Worm (Caenorhabditis elegans) whole organism, L1 larva: ENCODE measurements around the gene F58E2.4.

Experiments
- aha-1 ChIP-seq: fragments of 150-350 bp; optimal IDR thresholded peaks from 2 replicates; lab custom pipeline; 2014; ENCODE audit warnings: missing biosample characterization, missing genetic modification characterization
- dpl-1 ChIP-seq, 3 experiments: fragments of 150-350 bp in 2 of 3; sonication (generic microtip) in 1 of 3; optimal IDR thresholded peaks; 2 replicates each; lab custom pipeline; 2014 to 2017; ENCODE audit warnings: missing biosample characterization in 3 of 3, missing genetic modification characterization in 3 of 3, missing genetic modification reagents in 3 of 3
- efl-1 ChIP-seq, 4 experiments: fragments of 150-350 bp; optimal IDR thresholded peaks in 3 of 4; peaks in 1 of 4; 1 replicate in 1 of 4; 2 replicates in 3 of 4; lab custom pipeline; 2014; ENCODE audit warnings: missing biosample characterization in 2 of 4, missing genetic modification characterization in 2 of 4, missing genetic modification reagents in 2 of 4
- elt-2 ChIP-seq: sonication (generic microtip); optimal IDR thresholded peaks from 2 replicates; lab custom pipeline; 2016; ENCODE audit warnings: missing genetic modification characterization, mild to moderate bottlenecking, inconsistent platforms, missing compliant biosample characterization, missing genetic modification reagents
- fkh-10 ChIP-seq: sonication (generic microtip); optimal IDR thresholded peaks from 2 replicates; lab custom pipeline; 2017; ENCODE audit warnings: missing biosample characterization, missing genetic modification reagents, missing genetic modification characterization
- fkh-4 ChIP-seq: sonication (generic microtip); optimal IDR thresholded peaks from 2 replicates; lab custom pipeline; 2016; ENCODE audit warnings: missing compliant biosample characterization, missing genetic modification characterization, borderline replicate concordance
- lin-39 ChIP-seq: fragments of 150-350 bp; optimal IDR thresholded peaks from 2 replicates; lab custom pipeline; 2014; ENCODE audit warnings: missing biosample characterization, missing genetic modification reagents, missing genetic modification characterization
- mep-1 ChIP-seq: fragments of 150-350 bp; optimal IDR thresholded peaks from 2 replicates; lab custom pipeline; 2014; ENCODE audit warnings: missing biosample characterization, missing genetic modification characterization
- nhr-237 ChIP-seq: fragments of 150-350 bp; optimal IDR thresholded peaks from 2 replicates; lab custom pipeline; 2014; ENCODE audit warnings: missing biosample characterization, missing genetic modification characterization
- nhr-76 ChIP-seq: sonication (generic microtip); optimal IDR thresholded peaks from 2 replicates; lab custom pipeline; 2017; ENCODE audit warnings: missing biosample characterization, missing genetic modification characterization
- skn-1 ChIP-seq: fragments of 150-350 bp; optimal IDR thresholded peaks from 2 replicates; lab custom pipeline; 2014; ENCODE audit warnings: missing biosample characterization, missing genetic modification characterization
- unc-62 ChIP-seq: fragments of 150-350 bp; optimal IDR thresholded peaks from 2 replicates; lab custom pipeline; 2014; ENCODE audit warnings: missing biosample characterization, missing genetic modification reagents, missing genetic modification characterization
- zag-1 ChIP-seq: fragments of 150-350 bp; optimal IDR thresholded peaks from 2 replicates; lab custom pipeline; 2014; ENCODE audit warnings: missing biosample characterization, missing genetic modification characterization
- ztf-4 ChIP-seq: fragments of 150-350 bp; optimal IDR thresholded peaks from 2 replicates; lab custom pipeline; 2014; ENCODE audit warnings: missing biosample characterization, missing genetic modification characterization

DNA sequence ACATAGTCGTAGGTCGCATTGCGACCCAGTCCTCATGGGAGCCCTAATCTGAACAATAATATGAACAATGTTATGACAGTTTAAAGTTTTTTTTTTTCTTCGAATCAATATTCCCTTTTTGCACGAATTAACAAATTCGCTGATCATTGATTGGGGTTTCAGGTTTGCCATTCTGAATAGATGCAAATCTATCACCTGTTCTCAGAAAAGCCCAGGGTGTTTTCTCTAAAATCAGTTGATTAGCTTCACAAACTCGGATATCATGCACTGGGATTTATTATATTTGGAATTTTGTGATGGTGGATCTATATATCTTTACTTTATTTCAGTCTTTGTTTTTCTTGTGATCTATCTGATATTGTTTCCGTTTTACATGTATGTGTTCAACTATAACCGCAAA lies 9.8 kb upstream of the F58E2.4 start, which contains the start of gene srz-23:
- TF ChIP-seq dpl-1 (GFP tag; optimal IDR thresholded peaks at IDR 0.05; lab: Kevin White, UChicago): no peak
- TF ChIP-seq nhr-76 (tag; lab: Kevin White, UChicago): no peak
- no peak for TF ChIP-seq fkh-4 (tag; lab: Kevin White, UChicago)
- no peak for TF ChIP-seq zag-1
- TF ChIP-seq mep-1 (tag; lab: Kevin White, UChicago): no peak
- TF ChIP-seq unc-62: no peak
- no peak for TF ChIP-seq nhr-237
- no peak for TF ChIP-seq ztf-4 (tag; lab: Kevin White, UChicago)
- TF ChIP-seq lin-39 (tag; lab: Kevin White, UChicago): no peak
- TF ChIP-seq fkh-10 (GFP tag; lab: Kevin White, UChicago): no peak
- TF ChIP-seq skn-1: no peak
- no peak for TF ChIP-seq efl-1 (optimal IDR thresholded peaks at IDR 0.05; lab: Kevin White, UChicago)
- TF ChIP-seq efl-1 (GFP tag; optimal IDR thresholded peaks at IDR 0.05 in 1 of 2; lab: Kevin White, UChicago): no peak
- TF ChIP-seq elt-2: no peak
- TF ChIP-seq aha-1 (tag; lab: Kevin White, UChicago): no peak
